Worm (Caenorhabditis elegans) whole organism, L2 larva: Measurements from ENCODE around the gene F44E2.4.

Experiments
- C34F6.9 ChIP-seq: fragments of 150-350 bp; optimal IDR thresholded peaks from 2 replicates; lab custom pipeline; 2014; ENCODE audit warnings: missing biosample characterization, missing genetic modification characterization
- F13H6.1 ChIP-seq: sonication (generic microtip); optimal IDR thresholded peaks from 2 replicates; lab custom pipeline; 2016; ENCODE audit warnings: missing genetic modification characterization, missing compliant biosample characterization
- Y55F3AM.14 ChIP-seq: fragments of 200-800 bp; sonication (Bioruptor generic); optimal IDR thresholded peaks from 2 replicates; lab custom pipeline; 2018; ENCODE audit warnings: mild to moderate bottlenecking, missing genetic modification characterization, missing compliant biosample characterization
- ZK546.5 ChIP-seq: sonication (generic microtip); optimal IDR thresholded peaks from 2 replicates; lab custom pipeline; 2017; ENCODE audit warnings: missing biosample characterization, missing genetic modification characterization
- alr-1 ChIP-seq: fragments of 150-350 bp; optimal IDR thresholded peaks from 2 replicates; lab custom pipeline; 2014; ENCODE audit warnings: missing biosample characterization, missing genetic modification characterization
- ama-1 ChIP-seq: fragments of 150-350 bp; optimal IDR thresholded peaks from 2 replicates; lab custom pipeline; 2018; ENCODE audit warnings: inconsistent platforms
- blmp-1 ChIP-seq: sonication (generic microtip); optimal IDR thresholded peaks from 2 replicates; lab custom pipeline; 2017; ENCODE audit warnings: missing genetic modification characterization, mild to moderate bottlenecking, missing compliant biosample characterization, antibody characterized with exemption, moderate library complexity; ENCODE audit not compliant: insufficient read depth
- ceh-16 ChIP-seq: fragments of 150-350 bp; optimal IDR thresholded peaks from 2 replicates; lab custom pipeline; 2014; ENCODE audit warnings: missing biosample characterization, missing genetic modification characterization
- ceh-82 ChIP-seq: fragments of 150-350 bp; optimal IDR thresholded peaks from 2 replicates; lab custom pipeline; 2014; ENCODE audit warnings: missing biosample characterization, missing genetic modification characterization
- crh-2 ChIP-seq: sonication (generic microtip); optimal IDR thresholded peaks from 2 replicates; lab custom pipeline; 2017; ENCODE audit warnings: missing biosample characterization, missing genetic modification characterization
- dmd-4 ChIP-seq: sonication (generic microtip); optimal IDR thresholded peaks from 2 replicates; lab custom pipeline; 2017; ENCODE audit warnings: missing biosample characterization, missing genetic modification characterization
- egl-27 ChIP-seq: sonication (generic microtip); optimal IDR thresholded peaks from 3 replicates; lab custom pipeline; 2017; ENCODE audit warnings: missing biosample characterization, missing genetic modification reagents, missing genetic modification characterization
- elt-1 ChIP-seq: fragments of 150-350 bp; optimal IDR thresholded peaks from 2 replicates; lab custom pipeline; 2014; ENCODE audit warnings: missing biosample characterization, missing genetic modification characterization
- elt-3 ChIP-seq: sonication (generic microtip); optimal IDR thresholded peaks from 2 replicates; lab custom pipeline; 2017; ENCODE audit warnings: missing biosample characterization, missing genetic modification characterization
- fos-1 ChIP-seq: fragments of 150-350 bp; optimal IDR thresholded peaks from 2 replicates; lab custom pipeline; 2014; ENCODE audit warnings: missing biosample characterization, missing genetic modification characterization
- gmeb-1 ChIP-seq: fragments of 150-350 bp; optimal IDR thresholded peaks from 2 replicates; lab custom pipeline; 2014; ENCODE audit warnings: missing biosample characterization, missing genetic modification characterization
- lin-39 ChIP-seq: fragments of 150-350 bp; optimal IDR thresholded peaks from 2 replicates; lab custom pipeline; 2014; ENCODE audit warnings: missing biosample characterization, missing genetic modification reagents, missing genetic modification characterization
- lsy-2 ChIP-seq, 2 experiments: fragments of 150-350 bp in 1 of 2; sonication (generic microtip) in 1 of 2; optimal IDR thresholded peaks; 2 replicates each; lab custom pipeline; 2014 to 2017; ENCODE audit warnings: missing biosample characterization in 2 of 2, missing genetic modification characterization in 2 of 2
- mab-5 ChIP-seq: fragments of 150-350 bp; optimal IDR thresholded peaks from 2 replicates; lab custom pipeline; 2014; ENCODE audit warnings: missing biosample characterization, missing genetic modification characterization
- mbf-1 ChIP-seq: sonication (generic microtip); optimal IDR thresholded peaks from 2 replicates; lab custom pipeline; 2017; ENCODE audit warnings: missing biosample characterization, missing genetic modification characterization
- mdl-1 ChIP-seq, 2 experiments: fragments of 150-350 bp in 1 of 2; sonication (generic microtip) in 1 of 2; optimal IDR thresholded peaks; 2 replicates each; lab custom pipeline; 2017; ENCODE audit warnings: missing biosample characterization in 2 of 2, missing genetic modification characterization in 2 of 2
- nhr-10 ChIP-seq: sonication (generic microtip); optimal IDR thresholded peaks from 2 replicates; lab custom pipeline; 2017; ENCODE audit warnings: missing biosample characterization, missing genetic modification characterization
- nhr-11 ChIP-seq: fragments of 150-350 bp; optimal IDR thresholded peaks from 2 replicates; lab custom pipeline; 2014; ENCODE audit warnings: missing biosample characterization, missing genetic modification characterization
- nhr-12 ChIP-seq: fragments of 150-350 bp; optimal IDR thresholded peaks from 2 replicates; lab custom pipeline; 2014; ENCODE audit warnings: missing biosample characterization, missing genetic modification characterization
- nhr-129 ChIP-seq: fragments of 150-350 bp; optimal IDR thresholded peaks from 2 replicates; lab custom pipeline; 2014; ENCODE audit warnings: missing biosample characterization, missing genetic modification characterization
- nhr-23 ChIP-seq: fragments of 150-350 bp; optimal IDR thresholded peaks from 2 replicates; lab custom pipeline; 2014; ENCODE audit warnings: missing biosample characterization, missing genetic modification reagents, missing genetic modification characterization
- nhr-237 ChIP-seq: fragments of 150-350 bp; optimal IDR thresholded peaks from 2 replicates; lab custom pipeline; 2014; ENCODE audit warnings: missing biosample characterization, missing genetic modification characterization
- nhr-25 ChIP-seq: fragments of 150-350 bp; sonication (generic microtip); optimal IDR thresholded peaks from 3 replicates; lab custom pipeline; 2014; ENCODE audit warnings: missing biosample characterization, missing genetic modification characterization
- nhr-77 ChIP-seq: fragments of 150-350 bp; optimal IDR thresholded peaks from 2 replicates; lab custom pipeline; 2014; ENCODE audit warnings: missing biosample characterization, missing genetic modification characterization
- sem-4 ChIP-seq: fragments of 150-350 bp; optimal IDR thresholded peaks from 2 replicates; lab custom pipeline; 2014; ENCODE audit warnings: missing biosample characterization, missing genetic modification reagents, missing genetic modification characterization
- skn-1 ChIP-seq: sonication (generic microtip); optimal IDR thresholded peaks from 2 replicates; lab custom pipeline; 2017; ENCODE audit warnings: missing biosample characterization, missing genetic modification characterization
- sma-3 ChIP-seq: sonication (generic microtip); optimal IDR thresholded peaks from 2 replicates; lab custom pipeline; 2016; ENCODE audit warnings: missing genetic modification reagents, missing genetic modification characterization, missing compliant biosample characterization
- sma-9 ChIP-seq, 2 experiments: fragments of 150-350 bp in 1 of 2; sonication (generic microtip) in 1 of 2; optimal IDR thresholded peaks; 2 replicates each; lab custom pipeline; 2014 to 2016; ENCODE audit warnings: missing genetic modification characterization in 2 of 2, mild to moderate bottlenecking in 1 of 2, missing biosample characterization in 1 of 2, missing compliant biosample characterization in 1 of 2, missing genetic modification reagents in 1 of 2, moderate library complexity in 1 of 2
- snpc-4 ChIP-seq: fragments of 150-350 bp; optimal IDR thresholded peaks from 2 replicates; lab custom pipeline; 2014; ENCODE audit warnings: missing biosample characterization, missing genetic modification characterization
- unc-39 ChIP-seq: fragments of 150-350 bp; optimal IDR thresholded peaks from 2 replicates; lab custom pipeline; 2014; ENCODE audit warnings: missing biosample characterization, missing genetic modification characterization
- unc-55 ChIP-seq: fragments of 150-350 bp; sonication (generic microtip); optimal IDR thresholded peaks from 3 replicates; lab custom pipeline; 2014; ENCODE audit warnings: missing biosample characterization, missing genetic modification reagents, missing genetic modification characterization
- unc-62 ChIP-seq: fragments of 150-350 bp; optimal IDR thresholded peaks from 2 replicates; lab custom pipeline; 2014; ENCODE audit warnings: missing biosample characterization, missing genetic modification reagents, missing genetic modification characterization
- zag-1 ChIP-seq: fragments of 150-350 bp; optimal IDR thresholded peaks from 2 replicates; lab custom pipeline; 2014; ENCODE audit warnings: missing biosample characterization, missing genetic modification characterization
- ztf-1 ChIP-seq: fragments of 200-800 bp; sonication (Bioruptor generic); conservative IDR thresholded peaks from 2 replicates; pipeline ENCODE4 v1.3.6; 2022; ENCODE audit warnings: missing genetic modification characterization, missing compliant biosample characterization
- ztf-4 ChIP-seq: fragments of 150-350 bp; optimal IDR thresholded peaks from 2 replicates; lab custom pipeline; 2014; ENCODE audit warnings: missing biosample characterization, missing genetic modification characterization

F44E2.4 gene

ce11 chrIII:8847722-8848121 is 9.5 kb upstream of the F44E2.4 start (continued):
- TF ChIP-seq Y55F3AM.14 (GFP tag; lab: Kevin White, UChicago) = no peak
- TF ChIP-seq C34F6.9 = peak; percentile 74
- TF ChIP-seq F13H6.1 (tag; lab: Kevin White, UChicago) = peak; percentile 43
- peak in 1 of 2 experiments; percentile 73 for TF ChIP-seq lsy-2 (tag; optimal IDR thresholded peaks at IDR 0.05; lab: Kevin White, UChicago)
- TF ChIP-seq skn-1 (tag; lab: Kevin White, UChicago) = no peak
- TF ChIP-seq dmd-4 = no peak
- no peak for TF ChIP-seq nhr-23
- no peak for TF ChIP-seq nhr-237 (tag; lab: Kevin White, UChicago)
- TF ChIP-seq elt-1 = no peak
- no peak for TF ChIP-seq elt-3 (tag; lab: Kevin White, UChicago)
- no peak for TF ChIP-seq mab-5 (tag; lab: Kevin White, UChicago)
- no peak for TF ChIP-seq ztf-1 (GFP tag; lab: Robert Waterston, UW)
- TF ChIP-seq snpc-4 (tag; lab: Kevin White, UChicago) = no peak
- no peak for TF ChIP-seq unc-62 (GFP tag; lab: Kevin White, UChicago)

- TF ChIP-seq ama-1 (lab: Kevin White, UChicago) = no peak
- no peak for TF ChIP-seq nhr-77 (tag; lab: Kevin White, UChicago)
- no peak for TF ChIP-seq nhr-23
- no peak for TF ChIP-seq nhr-11 (tag; lab: Kevin White, UChicago)
- no peak for TF ChIP-seq lin-39 (tag; lab: Kevin White, UChicago)
- TF ChIP-seq ztf-1 (GFP tag; lab: Robert Waterston, UW) = no peak
- no peak for TF ChIP-seq ZK546.5 (tag; lab: Kevin White, UChicago)
- no peak for TF ChIP-seq egl-27 (tag; lab: Kevin White, UChicago)
- TF ChIP-seq alr-1 (tag; lab: Kevin White, UChicago) = no peak
- TF ChIP-seq unc-39 (tag; lab: Kevin White, UChicago) = no peak
- TF ChIP-seq fos-1 (tag; lab: Kevin White, UChicago) = no peak
- no peak for TF ChIP-seq nhr-129
- TF ChIP-seq gmeb-1 (tag; lab: Kevin White, UChicago) = no peak
- TF ChIP-seq C34F6.9 = no peak
- TF ChIP-seq elt-3 (tag; lab: Kevin White, UChicago) = no peak
- TF ChIP-seq sma-9 (GFP tag; optimal IDR thresholded peaks at IDR 0.05; lab: Kevin White, UChicago) = no peak
- no peak for TF ChIP-seq sma-9 (tag; optimal IDR thresholded peaks at IDR 0.05; lab: Kevin White, UChicago)
- TF ChIP-seq lsy-2 (tag; optimal IDR thresholded peaks at IDR 0.05; lab: Kevin White, UChicago) = no peak
- TF ChIP-seq nhr-10 (tag; lab: Kevin White, UChicago) = no peak
- TF ChIP-seq ceh-82 (tag; lab: Kevin White, UChicago) = no peak
These were observed 6.9 kb upstream of the F44E2.4 start, which contains the start of gene F44E2.6 for ce11 chrIII:8845114-8845513. Gene F44E2.6 (minus strand): TSS chrIII:8845214.

- TF ChIP-seq mab-5 (tag; lab: Kevin White, UChicago) = no peak
- no peak for TF ChIP-seq nhr-23
- no peak for TF ChIP-seq nhr-25 (tag; lab: Kevin White, UChicago)
- no peak for TF ChIP-seq ceh-82 (tag; lab: Kevin White, UChicago)
- TF ChIP-seq alr-1 (tag; lab: Kevin White, UChicago) = no peak
- TF ChIP-seq mbf-1 (tag; lab: Kevin White, UChicago) = no peak
- TF ChIP-seq crh-2 (tag; lab: Kevin White, UChicago) = no peak
- no peak for TF ChIP-seq snpc-4 (tag; lab: Kevin White, UChicago)
- TF ChIP-seq sma-3 = no peak
- TF ChIP-seq ztf-1 (GFP tag; lab: Robert Waterston, UW) = no peak
- TF ChIP-seq sem-4 = no peak
- TF ChIP-seq ama-1 (lab: Kevin White, UChicago) = no peak
- no peak for TF ChIP-seq ceh-16 (tag; lab: Kevin White, UChicago)
- TF ChIP-seq nhr-11 (tag; lab: Kevin White, UChicago) = no peak
- TF ChIP-seq ZK546.5 (tag; lab: Kevin White, UChicago) = no peak
- no peak for TF ChIP-seq nhr-12 (tag; lab: Kevin White, UChicago)
- no peak for TF ChIP-seq mdl-1 (tag; optimal IDR thresholded peaks at IDR 0.05; lab: Kevin White, UChicago)
These were observed 5.9 kb upstream of the F44E2.4 start for ce11 chrIII:8844137-8844536.

ce11 chrIII:8839813-8840212 is 1.6 kb upstream of the F44E2.4 start:
- TF ChIP-seq nhr-11 (tag; lab: Kevin White, UChicago) (no peak), ztf-4 (tag; lab: Kevin White, UChicago) (no peak), unc-55 (GFP tag; lab: Kevin White, UChicago) (no peak), sma-9 (GFP tag; optimal IDR thresholded peaks at IDR 0.05; lab: Kevin White, UChicago) (no peak), sma-9 (tag; optimal IDR thresholded peaks at IDR 0.05; lab: Kevin White, UChicago) (no peak), nhr-237 (tag; lab: Kevin White, UChicago) (no peak), alr-1 (tag; lab: Kevin White, UChicago) (no peak), blmp-1 (tag; lab: Kevin White, UChicago) (no peak), unc-39 (tag; lab: Kevin White, UChicago) (no peak), zag-1 (tag; lab: Kevin White, UChicago) (no peak), lin-39 (tag; lab: Kevin White, UChicago) (no peak), ceh-16 (tag; lab: Kevin White, UChicago) (no peak), lsy-2 (tag; optimal IDR thresholded peaks at IDR 0.05; lab: Kevin White, UChicago) (no peak)
